Fruit fly (Drosophila melanogaster) whole organism, embryonic: ENCODE data around the gene Eip75B.

Experiments used
- YL-1 ChIP-seq: fragments of 200-800 bp; sonication (Bioruptor generic); optimal IDR thresholded peaks from 3 replicates; lab custom pipeline; 2017; ENCODE audit warnings: missing biosample characterization, mild to moderate bottlenecking, missing genetic modification characterization
- insv ChIP-seq, 2 experiments: fragments of 200-800 bp; sonication (Bioruptor generic); optimal IDR thresholded peaks; 3 replicates each; lab custom pipeline; 2016 to 2018; ENCODE audit warnings: missing biosample characterization in 2 of 2, missing genetic modification characterization in 2 of 2
- nom ChIP-seq: fragments of 200-800 bp; sonication (Bioruptor generic); optimal IDR thresholded peaks from 2 replicates; lab custom pipeline; 2017; ENCODE audit warnings: missing biosample characterization, missing genetic modification characterization, mild to moderate bottlenecking, moderate library complexity, missing genetic modification reagents
- sr ChIP-seq: fragments of 200-800 bp; sonication (Bioruptor generic); IDR thresholded peaks from 3 replicates; pipeline ENCODE4 v1.3.6; 2022; ENCODE audit warnings: missing biosample characterization, missing genetic modification characterization

dm6 chr3L:17925180-17925753 is 139.2 kb downstream of the Eip75B start:
- no peak for TF ChIP-seq insv (GFP tag; optimal IDR thresholded peaks at IDR 0.05; lab: Kevin White, UChicago)
- TF ChIP-seq nom (GFP tag; lab: Kevin White, UChicago), result no peak
- TF ChIP-seq YL-1 (GFP tag; lab: Kevin White, UChicago), result no peak
- TF ChIP-seq sr (GFP tag; lab: Robert Waterston, UW), result no peak
